Worm (Caenorhabditis elegans) whole organism, mixed stage, embryonic: Measurements from ENCODE around the gene E02H4.2.

Source experiments
- elt-1 ChIP-seq: sonication (generic microtip); optimal IDR thresholded peaks from 2 replicates; lab custom pipeline; 2017; ENCODE audit warnings: missing genetic modification characterization, mild to moderate bottlenecking, missing compliant biosample characterization, antibody characterized with exemption, moderate library complexity, borderline replicate concordance; ENCODE audit not compliant: insufficient read depth
- lin-13 ChIP-seq: fragments of 150-350 bp; optimal IDR thresholded peaks from 2 replicates; lab custom pipeline; 2014; ENCODE audit warnings: missing biosample characterization, missing genetic modification characterization
- mls-2 ChIP-seq: sonication (generic microtip); optimal IDR thresholded peaks from 2 replicates; lab custom pipeline; 2016; ENCODE audit warnings: mild to moderate bottlenecking, missing genetic modification characterization, moderate library complexity, missing compliant biosample characterization
- nhr-237 ChIP-seq: fragments of 150-350 bp; optimal IDR thresholded peaks from 2 replicates; lab custom pipeline; 2014; ENCODE audit warnings: missing biosample characterization, missing genetic modification characterization
- pha-4 ChIP-seq: fragments of 150-350 bp; optimal IDR thresholded peaks from 2 replicates; lab custom pipeline; 2018; ENCODE audit warnings: missing biosample characterization, missing genetic modification reagents, missing genetic modification characterization
- snpc-4 ChIP-seq: fragments of 150-350 bp; optimal IDR thresholded peaks from 2 replicates; lab custom pipeline; 2014; ENCODE audit warnings: missing biosample characterization, missing genetic modification characterization
- unc-62 ChIP-seq: fragments of 150-350 bp; optimal IDR thresholded peaks from 2 replicates; lab custom pipeline; 2014; ENCODE audit warnings: missing biosample characterization, missing genetic modification reagents, missing genetic modification characterization
- zip-8 ChIP-seq: fragments of 150-350 bp; optimal IDR thresholded peaks from 2 replicates; lab custom pipeline; 2014; ENCODE audit warnings: missing biosample characterization, missing genetic modification characterization
- ztf-11 ChIP-seq: fragments of 150-350 bp; optimal IDR thresholded peaks from 2 replicates; lab custom pipeline; 2014; ENCODE audit warnings: missing biosample characterization, missing genetic modification characterization

DNA sequence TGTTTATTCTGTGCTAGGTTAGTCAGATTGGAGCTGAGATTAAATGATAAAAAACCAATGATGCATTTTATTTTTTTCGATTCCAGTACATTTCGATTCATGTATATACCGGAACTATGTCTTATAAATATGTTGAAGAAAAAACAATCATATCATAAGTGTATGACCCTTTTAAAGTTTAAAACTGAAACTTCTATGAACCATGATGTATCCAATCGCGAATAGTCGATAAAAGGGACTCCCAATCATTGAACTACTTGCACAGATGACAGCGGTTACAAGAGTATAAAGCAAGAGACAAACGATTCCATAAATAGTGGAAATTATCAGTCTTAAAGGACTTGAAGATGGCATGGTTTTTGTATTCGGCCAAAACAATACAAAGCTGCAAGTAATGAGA, 46.5 kb downstream of the E02H4.2 start, which contains the start of gene srg-37:
- no peak for TF ChIP-seq zip-8 (tag; lab: Kevin White, UChicago)
- TF ChIP-seq elt-1 (tag; lab: Kevin White, UChicago) = no peak
- no peak for TF ChIP-seq nhr-237 (tag; lab: Kevin White, UChicago)
- TF ChIP-seq ztf-11 (tag; lab: Kevin White, UChicago) = no peak
- TF ChIP-seq unc-62 = no peak
- TF ChIP-seq pha-4 (tag; lab: Kevin White, UChicago) = no peak
- TF ChIP-seq mls-2 (tag; lab: Kevin White, UChicago) = no peak
- TF ChIP-seq snpc-4 = no peak
- no peak for TF ChIP-seq lin-13 (tag; lab: Kevin White, UChicago)
